Worm (Caenorhabditis elegans) whole organism, young adult: Measurements from ENCODE around the gene vrk-1.

Experiments
- ama-1 ChIP-seq, 3 experiments: fragments of 150-350 bp in 1 of 3; sonication (generic microtip) in 2 of 3; optimal IDR thresholded peaks; 2 replicates each; lab custom pipeline; 2014 to 2018; ENCODE audit warnings: missing biosample characterization in 2 of 3, missing genetic modification characterization in 2 of 3, missing genetic modification reagents in 2 of 3
- hsf-1 ChIP-seq: fragments of 200-800 bp; sonication (Bioruptor generic); IDR thresholded peaks from 2 replicates; pipeline ENCODE4 v1.3.6; 2022; ENCODE audit warnings: missing genetic modification reagents, missing genetic modification characterization, missing compliant biosample characterization

DNA sequence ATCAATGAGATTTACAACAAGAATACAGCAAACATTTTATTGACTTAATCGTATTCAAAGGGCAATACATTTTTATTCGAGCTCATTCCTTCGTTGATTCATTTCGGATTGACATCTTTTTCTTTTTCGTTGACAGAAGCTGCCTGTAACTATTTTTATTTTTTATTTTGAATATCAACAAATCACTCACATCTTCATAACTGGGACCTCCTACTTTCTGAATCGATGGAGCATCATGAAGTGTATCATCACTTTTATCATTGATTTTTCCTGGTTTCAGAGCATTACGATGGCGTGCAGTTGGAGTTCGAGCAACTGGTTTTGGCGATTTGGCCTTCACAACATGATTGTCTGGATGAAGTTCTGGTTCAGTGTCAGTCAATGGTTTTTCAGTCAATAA lies 46.3 kb downstream of the vrk-1 start, which contains the start of gene B0034.1:
- TF ChIP-seq ama-1 (optimal IDR thresholded peaks at IDR 0.05; lab: Kevin White, UChicago) (no peak), ama-1 (GFP tag; optimal IDR thresholded peaks at IDR 0.05; lab: Kevin White, UChicago) (no peak), hsf-1 (GFP tag; lab: Robert Waterston, UW) (no peak)
